Worm (Caenorhabditis elegans) whole organism, L3 larva: ENCODE measurements around the gene ZC190.2.

ENCODE experiments used
- ceh-9 ChIP-seq: sonication (generic microtip); optimal IDR thresholded peaks from 2 replicates; lab custom pipeline; 2018; ENCODE audit warnings: missing biosample characterization, missing genetic modification characterization
- jun-1 ChIP-seq: fragments of 150-350 bp; optimal IDR thresholded peaks from 2 replicates; lab custom pipeline; 2014; ENCODE audit warnings: missing biosample characterization, missing genetic modification reagents, missing genetic modification characterization
- nhr-237 ChIP-seq: fragments of 150-350 bp; optimal IDR thresholded peaks from 2 replicates; lab custom pipeline; 2014; ENCODE audit warnings: missing biosample characterization, missing genetic modification characterization

DNA sequence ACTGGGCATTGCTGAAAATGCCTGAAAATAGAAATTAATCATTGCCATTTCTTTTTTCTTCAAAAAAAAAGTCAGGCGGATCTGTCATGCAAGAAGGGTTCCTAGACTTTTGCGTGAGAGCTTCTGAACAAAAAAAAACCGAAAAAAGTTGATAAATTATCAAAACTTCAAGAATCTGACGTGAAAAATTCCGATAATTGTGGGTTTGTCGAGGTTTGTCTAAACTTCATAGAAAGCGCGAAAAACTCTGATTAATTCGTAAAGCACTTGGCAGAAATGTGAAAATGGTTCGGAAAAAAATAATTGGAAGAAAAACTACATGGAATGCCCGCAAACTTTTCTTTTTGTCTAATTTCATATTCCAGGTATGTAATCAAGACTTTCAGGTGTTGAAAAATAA lies 7.7 kb upstream of the ZC190.2 start, which contains the start of gene ZC190.5:
- no peak for TF ChIP-seq ceh-9 (tag; lab: Kevin White, UChicago)
- TF ChIP-seq jun-1 (tag; lab: Kevin White, UChicago): no peak
- no peak for TF ChIP-seq nhr-237 (tag; lab: Kevin White, UChicago)
